Fruit fly (Drosophila melanogaster) whole organism, embryonic: ENCODE data around the gene CG1494.

Experiments
- BEAF-32 ChIP-seq: fragments of 200-800 bp; sonication (Bioruptor generic); optimal IDR thresholded peaks from 3 replicates; lab custom pipeline; 2017; ENCODE audit warnings: missing biosample characterization, missing genetic modification characterization, mild to moderate bottlenecking, moderate library complexity, missing genetic modification reagents
- BtbVII ChIP-seq: fragments of 200-800 bp; sonication (Bioruptor generic); optimal IDR thresholded peaks from 3 replicates; lab custom pipeline; 2017; ENCODE audit warnings: missing biosample characterization, mild to moderate bottlenecking, missing genetic modification characterization
- CG10267 ChIP-seq: fragments of 200-800 bp; sonication (Bioruptor generic); optimal IDR thresholded peaks from 2 replicates; lab custom pipeline; 2018; ENCODE audit warnings: missing biosample characterization, mild to moderate bottlenecking, missing genetic modification characterization, moderate library complexity
- CG14965 ChIP-seq: fragments of 200-800 bp; sonication (Bioruptor generic); optimal IDR thresholded peaks from 2 replicates; lab custom pipeline; 2016; ENCODE audit warnings: missing biosample characterization, missing genetic modification characterization, borderline replicate concordance
- CG17186 ChIP-seq: fragments of 200-800 bp; sonication (Bioruptor generic); optimal IDR thresholded peaks from 3 replicates; lab custom pipeline; 2017; ENCODE audit warnings: missing biosample characterization, missing genetic modification reagents, missing genetic modification characterization
- CG17612 ChIP-seq: fragments of 200-800 bp; sonication (Bioruptor generic); IDR thresholded peaks from 2 replicates; pipeline ENCODE4 v1.3.6; 2022; ENCODE audit warnings: missing biosample characterization, missing genetic modification characterization
- CG18599 ChIP-seq: fragments of 200-800 bp; sonication (Bioruptor generic); optimal IDR thresholded peaks from 3 replicates; lab custom pipeline; 2017; ENCODE audit warnings: missing biosample characterization, missing genetic modification characterization, mild to moderate bottlenecking, moderate library complexity, missing genetic modification reagents
- CG2116 ChIP-seq: fragments of 200-800 bp; sonication (Bioruptor generic); optimal IDR thresholded peaks from 3 replicates; lab custom pipeline; 2018; ENCODE audit warnings: missing biosample characterization, mild to moderate bottlenecking, missing genetic modification characterization
- CG2875 ChIP-seq: fragments of 200-800 bp; sonication (Bioruptor generic); optimal IDR thresholded peaks from 2 replicates; lab custom pipeline; 2017; ENCODE audit warnings: missing biosample characterization, mild to moderate bottlenecking, missing genetic modification characterization, missing genetic modification reagents
- CG30020 ChIP-seq: fragments of 200-800 bp; optimal IDR thresholded peaks from 2 replicates; lab custom pipeline; 2019; ENCODE audit warnings: missing biosample characterization, mild to moderate bottlenecking, missing genetic modification characterization, moderate library complexity
- CG31388 ChIP-seq: fragments of 200-800 bp; sonication (Bioruptor generic); optimal IDR thresholded peaks from 2 replicates; lab custom pipeline; 2016; ENCODE audit warnings: missing biosample characterization, missing genetic modification characterization
- CG32532 ChIP-seq: fragments of 200-800 bp; sonication (Bioruptor generic); IDR thresholded peaks from 2 replicates; pipeline ENCODE4 v1.3.6; 2022; ENCODE audit warnings: missing biosample characterization, missing genetic modification characterization
- CG34376 ChIP-seq: fragments of 200-800 bp; sonication (Bioruptor generic); optimal IDR thresholded peaks from 2 replicates; lab custom pipeline; 2018; ENCODE audit warnings: missing biosample characterization, mild to moderate bottlenecking, missing genetic modification characterization
- CG4617 ChIP-seq: fragments of 200-800 bp; sonication (Bioruptor generic); optimal IDR thresholded peaks from 3 replicates; lab custom pipeline; 2016; ENCODE audit warnings: missing biosample characterization, missing genetic modification characterization, borderline replicate concordance
- CG4707 ChIP-seq: fragments of 200-800 bp; sonication (Bioruptor generic); optimal IDR thresholded peaks from 2 replicates; lab custom pipeline; 2018; ENCODE audit warnings: missing biosample characterization, mild to moderate bottlenecking, missing genetic modification characterization, moderate library complexity
- CG5953 ChIP-seq: fragments of 200-800 bp; sonication (Bioruptor generic); IDR thresholded peaks from 2 replicates; pipeline ENCODE4 v1.3.6; 2022; ENCODE audit warnings: missing biosample characterization, missing genetic modification characterization
- CG6813 ChIP-seq: fragments of 200-800 bp; sonication (Bioruptor generic); optimal IDR thresholded peaks from 2 replicates; lab custom pipeline; 2017; ENCODE audit warnings: missing biosample characterization, missing genetic modification characterization, mild to moderate bottlenecking, moderate library complexity, missing genetic modification reagents
- CG7928 ChIP-seq: fragments of 200-800 bp; sonication (Bioruptor generic); optimal IDR thresholded peaks from 2 replicates; lab custom pipeline; 2017; ENCODE audit warnings: missing biosample characterization, mild to moderate bottlenecking, missing genetic modification characterization
- CG8924 ChIP-seq: fragments of 200-800 bp; optimal IDR thresholded peaks from 3 replicates; lab custom pipeline; 2019; ENCODE audit warnings: missing biosample characterization, mild to moderate bottlenecking, missing genetic modification characterization, moderate library complexity
- CTCF ChIP-seq: fragments of 200-800 bp; sonication (Bioruptor generic); optimal IDR thresholded peaks from 2 replicates; lab custom pipeline; 2017; ENCODE audit warnings: missing biosample characterization, mild to moderate bottlenecking, missing genetic modification characterization, moderate library complexity
- Camta ChIP-seq: fragments of 200-800 bp; sonication (Bioruptor generic); optimal IDR thresholded peaks from 2 replicates; lab custom pipeline; 2016; ENCODE audit warnings: missing biosample characterization, missing genetic modification characterization
- Chrac-16 ChIP-seq: fragments of 200-800 bp; sonication (Bioruptor generic); optimal IDR thresholded peaks from 3 replicates; lab custom pipeline; 2016; ENCODE audit warnings: missing biosample characterization, missing genetic modification characterization
- Ets97D ChIP-seq: fragments of 200-800 bp; sonication (Bioruptor generic); optimal IDR thresholded peaks from 3 replicates; lab custom pipeline; 2016; ENCODE audit warnings: missing biosample characterization, missing genetic modification characterization
- Fer1 ChIP-seq: fragments of 200-800 bp; sonication (Bioruptor generic); optimal IDR thresholded peaks from 2 replicates; lab custom pipeline; 2017; ENCODE audit warnings: missing biosample characterization, mild to moderate bottlenecking, missing genetic modification characterization
- HmgZ ChIP-seq: fragments of 200-800 bp; sonication (Bioruptor generic); optimal IDR thresholded peaks from 2 replicates; lab custom pipeline; 2018; ENCODE audit warnings: missing biosample characterization, mild to moderate bottlenecking, missing genetic modification characterization
- Hr39 ChIP-seq: fragments of >200 bp; optimal IDR thresholded peaks from 2 replicates; lab custom pipeline; 2017
- MBD-R2 ChIP-seq: fragments of 200-800 bp; sonication (Bioruptor generic); IDR thresholded peaks from 2 replicates; pipeline ENCODE4 v1.3.6; 2022; ENCODE audit warnings: missing biosample characterization, missing genetic modification characterization
- MESR4 ChIP-seq: fragments of 200-800 bp; sonication (Bioruptor generic); optimal IDR thresholded peaks from 2 replicates; lab custom pipeline; 2018; ENCODE audit warnings: missing biosample characterization, mild to moderate bottlenecking, missing genetic modification characterization, moderate library complexity
- Opbp ChIP-seq: fragments of 200-800 bp; sonication (Bioruptor generic); IDR thresholded peaks from 3 replicates; pipeline ENCODE4 v1.3.6; 2022; ENCODE audit warnings: missing biosample characterization, missing genetic modification characterization; ENCODE audit not compliant: partially characterized antibody
- Rfx ChIP-seq: fragments of 200-800 bp; sonication (Bioruptor generic); IDR thresholded peaks from 2 replicates; pipeline ENCODE4 v1.3.6; 2022; ENCODE audit warnings: missing biosample characterization, missing genetic modification characterization
- Sry-δ ChIP-seq: fragments of 200-800 bp; sonication (Bioruptor generic); optimal IDR thresholded peaks from 2 replicates; lab custom pipeline; 2016; ENCODE audit warnings: missing biosample characterization, missing genetic modification characterization
- Trl ChIP-seq, 3 experiments: fragments of >200 bp in 2 of 3; fragments of 200-800 bp in 1 of 3; sonication (Bioruptor generic) in 1 of 3; optimal IDR thresholded peaks; 2 replicates in 1 of 3; 3 replicates in 2 of 3; lab custom pipeline; 2016 to 2017; ENCODE audit warnings: missing biosample characterization in 1 of 3, missing genetic modification characterization in 1 of 3
- ash1 ChIP-seq: fragments of 200-800 bp; sonication (Bioruptor generic); optimal IDR thresholded peaks from 2 replicates; lab custom pipeline; 2018; ENCODE audit warnings: missing biosample characterization, mild to moderate bottlenecking, missing genetic modification characterization
- cato ChIP-seq: fragments of 200-800 bp; sonication (Bioruptor generic); optimal IDR thresholded peaks from 2 replicates; lab custom pipeline; 2016; ENCODE audit warnings: missing biosample characterization, missing genetic modification characterization, borderline replicate concordance
- cg ChIP-seq: fragments of 200-800 bp; sonication (Bioruptor generic); optimal IDR thresholded peaks from 3 replicates; lab custom pipeline; 2019; ENCODE audit warnings: missing biosample characterization, mild to moderate bottlenecking, missing genetic modification characterization, moderate library complexity
- chif ChIP-seq, 2 experiments: fragments of 200-800 bp; sonication (Bioruptor generic); optimal IDR thresholded peaks; 3 replicates each; lab custom pipeline; 2016; ENCODE audit warnings: missing biosample characterization in 2 of 2, missing genetic modification characterization in 2 of 2
- chinmo ChIP-seq: fragments of 200-800 bp; sonication (Bioruptor generic); IDR thresholded peaks from 4 replicates; pipeline ENCODE4 v1.3.6; 2022; ENCODE audit warnings: missing biosample characterization, missing genetic modification characterization; ENCODE audit not compliant: partially characterized antibody
- crp ChIP-seq, 2 experiments: fragments of 200-800 bp; sonication (Bioruptor generic); optimal IDR thresholded peaks; 2 replicates in 1 of 2; 3 replicates in 1 of 2; lab custom pipeline; 2017; ENCODE audit warnings: missing biosample characterization in 2 of 2, missing genetic modification characterization in 2 of 2, mild to moderate bottlenecking in 1 of 2, moderate library complexity in 1 of 2
- dmrt99B ChIP-seq: fragments of 200-800 bp; sonication (Bioruptor generic); optimal IDR thresholded peaks from 2 replicates; lab custom pipeline; 2018; ENCODE audit warnings: missing biosample characterization, mild to moderate bottlenecking, missing genetic modification characterization, moderate library complexity
- esg ChIP-seq: fragments of 200-800 bp; sonication (Bioruptor generic); conservative IDR thresholded peaks from 2 replicates; pipeline ENCODE4 v1.3.6; 2022; ENCODE audit warnings: missing biosample characterization, missing genetic modification characterization
- ken ChIP-seq: fragments of 200-800 bp; sonication (Bioruptor generic); IDR thresholded peaks from 3 replicates; pipeline ENCODE4 v1.3.6; 2022; ENCODE audit warnings: missing biosample characterization, missing genetic modification characterization
- pho ChIP-seq: fragments of 200-800 bp; sonication (Bioruptor generic); optimal IDR thresholded peaks from 2 replicates; lab custom pipeline; 2016; ENCODE audit warnings: missing biosample characterization, missing genetic modification characterization
- phol ChIP-seq: fragments of 200-800 bp; sonication (Bioruptor generic); optimal IDR thresholded peaks from 3 replicates; lab custom pipeline; 2018; ENCODE audit warnings: missing biosample characterization, mild to moderate bottlenecking, missing genetic modification characterization, moderate library complexity
- ranshi ChIP-seq: fragments of 200-800 bp; sonication (Bioruptor generic); IDR thresholded peaks from 2 replicates; pipeline ENCODE4 v1.3.6; 2022; ENCODE audit warnings: missing biosample characterization, missing genetic modification characterization
- rib ChIP-seq: fragments of 200-800 bp; sonication (Bioruptor generic); IDR thresholded peaks from 2 replicates; pipeline ENCODE4 v1.3.6; 2022; ENCODE audit warnings: missing biosample characterization, missing genetic modification characterization
- schlank ChIP-seq: fragments of 200-800 bp; sonication (Bioruptor generic); optimal IDR thresholded peaks from 2 replicates; lab custom pipeline; 2018; ENCODE audit warnings: missing biosample characterization, mild to moderate bottlenecking, missing genetic modification characterization
- ssp ChIP-seq: fragments of 200-800 bp; sonication (Bioruptor generic); IDR thresholded peaks from 2 replicates; pipeline ENCODE4 v1.3.6; 2022; ENCODE audit warnings: missing biosample characterization, missing genetic modification characterization
- trem ChIP-seq: fragments of 200-800 bp; optimal IDR thresholded peaks from 3 replicates; lab custom pipeline; 2019; ENCODE audit warnings: missing biosample characterization, mild to moderate bottlenecking, missing genetic modification characterization, moderate library complexity
- vfl ChIP-seq: fragments of 200-800 bp; sonication (Bioruptor generic); optimal IDR thresholded peaks from 2 replicates; lab custom pipeline; 2016; ENCODE audit warnings: missing biosample characterization, missing genetic modification characterization

CG1494 gene

DNA sequence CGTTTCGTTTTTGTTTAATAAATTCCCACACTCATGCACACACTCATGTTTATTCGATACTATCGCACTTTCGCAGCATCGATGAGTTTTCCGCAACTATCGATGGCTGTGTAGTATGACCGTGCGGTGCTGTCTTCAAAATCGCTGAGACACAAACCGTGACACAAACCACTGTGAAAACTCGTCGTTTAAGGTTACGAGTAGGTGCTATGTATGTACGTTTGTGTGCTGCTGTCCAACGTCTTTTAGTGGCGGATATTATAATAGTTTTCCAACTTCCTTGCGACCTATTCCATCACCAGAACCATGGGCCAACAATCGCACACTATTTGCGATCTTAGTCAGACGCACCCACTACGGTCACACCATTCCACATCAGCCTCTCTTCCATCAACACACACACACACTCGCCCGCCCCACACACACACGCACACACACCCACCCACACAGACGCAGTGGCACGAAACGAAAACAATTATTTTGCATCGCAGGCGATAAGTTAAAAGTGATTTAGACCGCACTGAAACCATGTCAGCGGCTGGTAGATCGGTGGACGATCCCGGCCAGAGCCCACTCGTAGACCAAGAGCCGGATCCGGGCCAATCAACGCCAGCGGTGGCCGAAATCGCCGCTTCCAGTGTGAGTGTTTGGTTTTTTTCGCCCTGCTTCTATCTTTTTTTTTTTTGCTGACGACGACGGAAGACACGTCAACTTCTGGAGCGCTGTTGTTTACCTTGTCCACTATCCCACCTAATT, 39.0 kb downstream of the CG1494 start, which contains the start of the genes Dd and CG1486 (continued):
- TF ChIP-seq CG7928 (GFP tag; lab: Kevin White, UChicago) (no peak), HmgZ (tag; lab: Kevin White, UChicago) (peak; percentile 37), CG14965 (no peak), CG2116 (GFP tag; lab: Kevin White, UChicago) (peak; percentile 74), CG31388 (no peak), Opbp (GFP tag; lab: Robert Waterston, UW) (peak; percentile 84), Trl (optimal IDR thresholded peaks at IDR 0.05; lab: Kevin White, UChicago) (peak in 1 of 2 experiments; percentile 39), Trl (GFP tag; optimal IDR thresholded peaks at IDR 0.05; lab: Kevin White, UChicago) (no peak), CG5953 (no peak), esg (GFP tag; lab: Robert Waterston, UW) (no peak), Chrac-16 (no peak), CG4617 (GFP tag; lab: Kevin White, UChicago) (peak; percentile 79), pho (peak; percentile 11), CG10267 (tag; lab: Kevin White, UChicago) (peak; percentile 41), ken (no peak), BtbVII (no peak), Sry-δ (GFP tag; lab: Kevin White, UChicago) (peak; percentile 90), cg (GFP tag; lab: Kevin White, UChicago) (peak; percentile 93), cato (GFP tag; lab: Kevin White, UChicago) (no peak), CG18599 (GFP tag; lab: Kevin White, UChicago) (no peak), CG32532 (GFP tag; lab: Robert Waterston, UW) (no peak), CG8924 (tag; lab: Kevin White, UChicago) (peak; percentile 82), chif (GFP tag; optimal IDR thresholded peaks at IDR 0.05; lab: Kevin White, UChicago) (no peak), ssp (GFP tag; lab: Robert Waterston, UW) (0 out of 2 replicates have a peak, but pooled peaks have one; percentile 35), trem (tag; lab: Kevin White, UChicago) (peak; percentile 64), MESR4 (GFP tag; lab: Kevin White, UChicago) (peak; percentile 71), rib (GFP tag; lab: Robert Waterston, UW) (no peak), CG34376 (no peak), BEAF-32 (GFP tag; lab: Kevin White, UChicago) (peak; percentile 98), Ets97D (GFP tag; lab: Kevin White, UChicago) (peak; percentile 81), Fer1 (GFP tag; lab: Kevin White, UChicago) (no peak), schlank (tag; lab: Kevin White, UChicago) (no peak), CG17186 (peak; percentile 92), ranshi (GFP tag; lab: Robert Waterston, UW) (no peak), Hr39 (lab: Kevin White, UChicago) (no peak), CTCF (GFP tag; lab: Kevin White, UChicago) (peak; percentile 33), Camta (no peak), chinmo (GFP tag; lab: Robert Waterston, UW) (peak; percentile 80; the same call in 2 of the 4 replicates), CG6813 (GFP tag; lab: Kevin White, UChicago) (no peak), MBD-R2 (peak; percentile 48; the same call in 1 of the 2 replicates), CG4707 (GFP tag; lab: Kevin White, UChicago) (no peak), phol (tag; lab: Kevin White, UChicago) (peak; percentile 51), ash1 (GFP tag; lab: Kevin White, UChicago) (no peak), Rfx (GFP tag; lab: Robert Waterston, UW) (no peak), crp (GFP tag; optimal IDR thresholded peaks at IDR 0.05; lab: Kevin White, UChicago) (peak in 1 of 2 experiments; percentile 14), dmrt99B (tag; lab: Kevin White, UChicago) (no peak), vfl (GFP tag; lab: Kevin White, UChicago) (no peak), CG30020 (tag; lab: Kevin White, UChicago) (peak; percentile 42), CG2875 (GFP tag; lab: Kevin White, UChicago) (no peak), CG17612 (GFP tag; lab: Robert Waterston, UW) (no peak)
